Fruit fly (Drosophila melanogaster): ENCODE data around the gene Mst84B.

Gene Mst84B

DNA sequence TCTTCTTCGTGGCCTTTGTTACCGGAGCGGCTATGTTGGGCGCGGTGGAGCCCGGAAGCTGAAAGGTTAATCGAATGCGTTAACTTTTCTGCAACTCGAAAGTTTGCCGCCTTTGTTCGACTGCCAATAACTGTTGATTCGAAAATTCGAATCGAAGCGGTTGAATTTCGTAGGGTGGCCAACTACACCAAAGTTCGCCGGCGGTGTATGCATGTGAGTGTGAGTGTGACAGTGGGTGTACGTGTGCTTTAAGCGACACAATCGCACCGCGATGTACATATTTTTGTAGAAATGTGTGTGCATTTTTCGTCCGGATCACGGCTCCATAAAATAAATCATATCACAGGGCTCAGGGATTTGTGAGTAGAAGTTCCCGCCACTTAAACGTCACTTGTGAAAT is 23.5 kb downstream of the Mst84B start (continued):
- no peak for TF ChIP-seq psq (GFP tag; optimal IDR thresholded peaks at IDR 0.05)
- no peak for TF ChIP-seq CG15479 (GFP tag; optimal IDR thresholded peaks at IDR 0.05)
- no peak for TF ChIP-seq pnt (GFP tag; optimal IDR thresholded peaks at IDR 0.05)
- TF ChIP-seq gcm (GFP tag; optimal IDR thresholded peaks at IDR 0.05): no peak
- TF ChIP-seq CG34376 (GFP tag; optimal IDR thresholded peaks at IDR 0.05): no peak
- no peak for TF ChIP-seq rib (GFP tag; IDR thresholded peaks at IDR 0.05)
- TF ChIP-seq CG6689 (GFP tag; IDR thresholded peaks at IDR 0.05): no peak
- TF ChIP-seq CG1529 (GFP tag; optimal IDR thresholded peaks at IDR 0.05): no peak
- no peak for TF ChIP-seq CG18764 (GFP tag; optimal IDR thresholded peaks at IDR 0.05)
- no peak for TF ChIP-seq CG17328 (GFP tag; IDR thresholded peaks at IDR 0.05)
- TF ChIP-seq btn (GFP tag; optimal IDR thresholded peaks at IDR 0.05): no peak
- TF ChIP-seq Trl (optimal IDR thresholded peaks at IDR 0.05): no peak
- no peak for TF ChIP-seq Trl (GFP tag; optimal IDR thresholded peaks at IDR 0.05)
- no peak for TF ChIP-seq CG6254 (GFP tag; optimal IDR thresholded peaks at IDR 0.05)
- TF ChIP-seq CG8478 (optimal IDR thresholded peaks at IDR 0.05): no peak
- peak; percentile 1 for TF ChIP-seq HmgZ (tag; optimal IDR thresholded peaks at IDR 0.05)
- TF ChIP-seq sug (tag; optimal IDR thresholded peaks at IDR 0.05): peak; percentile 10
- no peak for TF ChIP-seq CG6813 (GFP tag; optimal IDR thresholded peaks at IDR 0.05)
- TF ChIP-seq Rfx (GFP tag; IDR thresholded peaks at IDR 0.05): 0 out of 2 replicates have a peak, but pooled peaks have one; percentile 33
- TF ChIP-seq Meics (GFP tag; optimal IDR thresholded peaks at IDR 0.05): no peak
- no peak for TF ChIP-seq CG31441 (GFP tag; IDR thresholded peaks at IDR 0.05)
- no peak for TF ChIP-seq fd3F (GFP tag; optimal IDR thresholded peaks at IDR 0.05)
- TF ChIP-seq CG3847 (GFP tag; IDR thresholded peaks at IDR 0.05): 0 out of 2 replicates have a peak, but pooled peaks have one; percentile 35
- TF ChIP-seq CG3407 (GFP tag; optimal IDR thresholded peaks at IDR 0.05): no peak
- TF ChIP-seq al (GFP tag; IDR thresholded peaks at IDR 0.05): no peak
- peak; percentile 28 for TF ChIP-seq CG4707 (GFP tag; optimal IDR thresholded peaks at IDR 0.05)
- no peak for TF ChIP-seq Neu2 (GFP tag; optimal IDR thresholded peaks at IDR 0.05; ENCODE audit: borderline replicate concordance)
- TF ChIP-seq toy (GFP tag; IDR thresholded peaks at IDR 0.05): no peak
- no peak for TF ChIP-seq cato (GFP tag; optimal IDR thresholded peaks at IDR 0.05; ENCODE audit: borderline replicate concordance)
- peak; percentile 8 for TF ChIP-seq CG12659 (GFP tag; optimal IDR thresholded peaks at IDR 0.05)
- TF ChIP-seq run (tag; optimal IDR thresholded peaks at IDR 0.05): no peak
- no peak for TF ChIP-seq gcm2 (GFP tag; optimal IDR thresholded peaks at IDR 0.05)
- TF ChIP-seq CG9817 (tag; optimal IDR thresholded peaks at IDR 0.05): no peak
- TF ChIP-seq Awh (GFP tag; IDR thresholded peaks at IDR 0.05): no peak
- no peak for TF ChIP-seq gce (GFP tag; IDR thresholded peaks at IDR 0.05)
- no peak for TF ChIP-seq Dad (GFP tag; optimal IDR thresholded peaks at IDR 0.05)
- no peak for TF ChIP-seq ATbp (GFP tag; optimal IDR thresholded peaks at IDR 0.05)
- TF ChIP-seq mirr (GFP tag; optimal IDR thresholded peaks at IDR 0.05): peak; percentile 4
- peak; percentile 80 for TF ChIP-seq Myb (GFP tag; optimal IDR thresholded peaks at IDR 0.05)
- no peak for TF ChIP-seq mam (GFP tag; optimal IDR thresholded peaks at IDR 0.05)
- TF ChIP-seq zen2 (GFP tag; IDR thresholded peaks at IDR 0.05; ENCODE audit: partially characterized antibody): no peak
- no peak for TF ChIP-seq CG31224 (GFP tag; IDR thresholded peaks at IDR 0.05)
- no peak for TF ChIP-seq bcd (GFP tag; optimal IDR thresholded peaks at IDR 0.05)
- TF ChIP-seq Xrp1 (GFP tag; IDR thresholded peaks at IDR 0.05): no peak
- TF ChIP-seq Dfd (GFP tag; optimal IDR thresholded peaks at IDR 0.05): no peak
- no peak for TF ChIP-seq amos (GFP tag; IDR thresholded peaks at IDR 0.05; ENCODE audit: partially characterized antibody)
- TF ChIP-seq bab2 (GFP tag; optimal IDR thresholded peaks at IDR 0.05): no peak

All from whole organism, embryonic.